Fruit fly (Drosophila melanogaster) Kc167 (cell line): ENCODE measurements around the gene CG16890.

Experiments
- Myc ChIP-seq: fragments of >200 bp; optimal IDR thresholded peaks from 2 replicates; lab custom pipeline; 2017; ENCODE audit warnings: missing external identifiers
- Sin3A ChIP-seq: fragments of >200 bp; optimal IDR thresholded peaks from 2 replicates; lab custom pipeline; 2018; ENCODE audit warnings: missing external identifiers
- h ChIP-seq: fragments of >200 bp; optimal IDR thresholded peaks from 3 replicates; lab custom pipeline; 2018; ENCODE audit warnings: missing external identifiers
- insv ChIP-seq: fragments of >200 bp; optimal IDR thresholded peaks from 3 replicates; lab custom pipeline; 2018; ENCODE audit warnings: missing external identifiers
- psq ChIP-seq: fragments of >200 bp; optimal IDR thresholded peaks from 2 replicates; lab custom pipeline; 2017; ENCODE audit warnings: missing external identifiers
- ttk ChIP-seq: sonication (Bioruptor generic); optimal IDR thresholded peaks from 2 replicates; lab custom pipeline; 2017; ENCODE audit warnings: missing external identifiers

DNA sequence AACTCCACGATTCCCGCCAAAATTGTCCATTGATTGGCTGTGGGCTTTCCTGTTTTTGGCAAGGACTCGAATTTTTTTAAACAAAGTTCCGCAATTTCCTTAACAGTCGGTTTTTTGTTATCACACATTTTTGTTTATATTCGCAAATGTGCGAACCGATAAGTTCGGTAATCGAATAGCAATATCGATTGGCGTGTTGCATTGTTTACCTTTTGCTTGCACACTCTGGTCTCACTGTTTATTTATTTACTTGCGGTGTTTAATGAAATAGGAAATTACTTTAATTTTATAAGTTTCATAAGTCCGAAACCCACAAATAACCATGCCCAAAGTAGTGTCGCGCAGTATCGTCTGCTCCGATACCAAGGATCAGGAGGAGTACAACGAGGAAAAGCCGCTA, 27.2 kb upstream of the CG16890 start, which contains the start of the genes Adat1 and CG16865:
- no peak for TF ChIP-seq ttk
- no peak for TF ChIP-seq psq
- TF ChIP-seq insv (lab: Kevin White, UChicago): no peak
- TF ChIP-seq Myc (lab: Kevin White, UChicago): no peak
- no peak for TF ChIP-seq h (lab: Kevin White, UChicago)
- no peak for TF ChIP-seq Sin3A
